Fruit fly (Drosophila melanogaster) whole organism, prepupa: Measurements from ENCODE around the gene CG8206.

Experiments used
- Blimp-1 ChIP-seq: fragments of 200-800 bp; sonication (Bioruptor generic); optimal IDR thresholded peaks from 3 replicates; lab custom pipeline; 2017; ENCODE audit warnings: missing biosample characterization, missing genetic modification characterization, mild to moderate bottlenecking, moderate library complexity, missing genetic modification reagents
- CG10631 ChIP-seq: fragments of 200-800 bp; sonication (Bioruptor generic); optimal IDR thresholded peaks from 2 replicates; lab custom pipeline; 2016; ENCODE audit warnings: missing biosample characterization, missing genetic modification characterization
- CG10669 ChIP-seq: fragments of 200-800 bp; sonication (Bioruptor generic); optimal IDR thresholded peaks from 3 replicates; lab custom pipeline; 2018; ENCODE audit warnings: missing biosample characterization, mild to moderate bottlenecking, missing genetic modification characterization, moderate library complexity
- CG11762 ChIP-seq: fragments of 200-800 bp; sonication (Bioruptor generic); optimal IDR thresholded peaks from 3 replicates; lab custom pipeline; 2016; ENCODE audit warnings: missing biosample characterization, missing genetic modification characterization; ENCODE audit not compliant: insufficient read depth
- CG11902 ChIP-seq: fragments of 200-800 bp; sonication (Bioruptor generic); optimal IDR thresholded peaks from 3 replicates; lab custom pipeline; 2016; ENCODE audit warnings: missing biosample characterization, missing genetic modification characterization
- CG3032 ChIP-seq: fragments of 200-800 bp; optimal IDR thresholded peaks from 2 replicates; lab custom pipeline; 2019; ENCODE audit warnings: missing biosample characterization, mild to moderate bottlenecking, missing genetic modification characterization, moderate library complexity
- CG3919 ChIP-seq: fragments of 200-800 bp; sonication (Bioruptor generic); optimal IDR thresholded peaks from 3 replicates; lab custom pipeline; 2016; ENCODE audit warnings: missing biosample characterization, missing genetic modification characterization
- CG4318 ChIP-seq: fragments of 200-800 bp; sonication (Bioruptor generic); optimal IDR thresholded peaks from 3 replicates; lab custom pipeline; 2017; ENCODE audit warnings: missing biosample characterization, mild to moderate bottlenecking, missing genetic modification characterization
- CG6163 ChIP-seq: fragments of 200-800 bp; sonication (Bioruptor generic); IDR thresholded peaks from 3 replicates; pipeline ENCODE4 v1.3.6; 2022; ENCODE audit warnings: missing biosample characterization, missing genetic modification characterization
- CG6276 ChIP-seq: fragments of 200-800 bp; sonication (Bioruptor generic); optimal IDR thresholded peaks from 2 replicates; lab custom pipeline; 2017; ENCODE audit warnings: missing biosample characterization, mild to moderate bottlenecking, missing genetic modification characterization
- CG6792 ChIP-seq: fragments of 200-800 bp; sonication (Bioruptor generic); optimal IDR thresholded peaks from 3 replicates; lab custom pipeline; 2016; ENCODE audit warnings: missing biosample characterization, missing genetic modification characterization
- CG6808 ChIP-seq: fragments of 200-800 bp; sonication (Bioruptor generic); optimal IDR thresholded peaks from 3 replicates; lab custom pipeline; 2017; ENCODE audit warnings: missing biosample characterization, missing genetic modification characterization, mild to moderate bottlenecking, moderate library complexity, missing genetic modification reagents
- CG7368 ChIP-seq: fragments of 200-800 bp; sonication (Bioruptor generic); optimal IDR thresholded peaks from 3 replicates; lab custom pipeline; 2016; ENCODE audit warnings: missing biosample characterization, missing genetic modification characterization
- CG8319 ChIP-seq: fragments of 200-800 bp; sonication (Bioruptor generic); optimal IDR thresholded peaks from 3 replicates; lab custom pipeline; 2016; ENCODE audit warnings: missing biosample characterization, missing genetic modification characterization
- CG8632 ChIP-seq: fragments of 200-800 bp; sonication (Bioruptor generic); optimal IDR thresholded peaks from 3 replicates; lab custom pipeline; 2016; ENCODE audit warnings: missing biosample characterization, missing genetic modification characterization
- CG9139 ChIP-seq: fragments of 200-800 bp; sonication (Bioruptor generic); optimal IDR thresholded peaks from 3 replicates; lab custom pipeline; 2017; ENCODE audit warnings: missing biosample characterization, mild to moderate bottlenecking, missing genetic modification characterization
- Eip78C ChIP-seq: fragments of 200-800 bp; sonication (Bioruptor generic); peaks from one replicate; lab custom pipeline; 2016; ENCODE audit warnings: missing biosample characterization, missing genetic modification characterization
- Eip93F ChIP-seq: fragments of 200-800 bp; sonication (Bioruptor generic); optimal IDR thresholded peaks from 2 replicates; lab custom pipeline; 2016; ENCODE audit warnings: missing biosample characterization, mild to moderate bottlenecking, missing genetic modification characterization
- Ets21C ChIP-seq: fragments of 200-800 bp; sonication (Bioruptor generic); optimal IDR thresholded peaks from 3 replicates; lab custom pipeline; 2016; ENCODE audit warnings: missing biosample characterization, missing genetic modification characterization
- Gug ChIP-seq: fragments of 200-800 bp; sonication (Bioruptor generic); IDR thresholded peaks from 2 replicates; pipeline ENCODE4 v1.3.6; 2022; ENCODE audit warnings: missing biosample characterization, missing genetic modification characterization
- Hr38 ChIP-seq: sonication (Bioruptor generic); optimal IDR thresholded peaks from 2 replicates; lab custom pipeline; 2016; ENCODE audit warnings: missing biosample characterization, missing genetic modification characterization
- Lpt ChIP-seq: fragments of 200-800 bp; sonication (Bioruptor generic); optimal IDR thresholded peaks from 3 replicates; lab custom pipeline; 2016; ENCODE audit warnings: missing biosample characterization, missing genetic modification characterization
- OdsH ChIP-seq: fragments of 200-800 bp; sonication (Bioruptor generic); optimal IDR thresholded peaks from 3 replicates; lab custom pipeline; 2016; ENCODE audit warnings: missing biosample characterization, missing genetic modification characterization
- Smox ChIP-seq: fragments of 200-800 bp; sonication (Bioruptor generic); optimal IDR thresholded peaks from 3 replicates; lab custom pipeline; 2016; ENCODE audit warnings: missing biosample characterization, missing genetic modification characterization
- Sox102F ChIP-seq: fragments of 200-800 bp; sonication (Bioruptor generic); optimal IDR thresholded peaks from 2 replicates; lab custom pipeline; 2016; ENCODE audit warnings: missing biosample characterization, mild to moderate bottlenecking, missing genetic modification characterization
- Sox14 ChIP-seq: fragments of 200-800 bp; sonication (Bioruptor generic); optimal IDR thresholded peaks from 3 replicates; lab custom pipeline; 2016; ENCODE audit warnings: missing biosample characterization, missing genetic modification characterization
- Sox15 ChIP-seq: fragments of 200-800 bp; sonication (Bioruptor generic); optimal IDR thresholded peaks from 3 replicates; lab custom pipeline; 2016; ENCODE audit warnings: missing biosample characterization, missing genetic modification characterization
- acj6 ChIP-seq: fragments of 200-800 bp; sonication (Bioruptor generic); optimal IDR thresholded peaks from 3 replicates; lab custom pipeline; 2016; ENCODE audit warnings: missing biosample characterization, missing genetic modification characterization
- cyc ChIP-seq: fragments of 200-800 bp; sonication (Bioruptor generic); optimal IDR thresholded peaks from 3 replicates; lab custom pipeline; 2016; ENCODE audit warnings: missing biosample characterization, missing genetic modification characterization
- eg ChIP-seq: fragments of 200-800 bp; sonication (Bioruptor generic); IDR thresholded peaks from 3 replicates; pipeline ENCODE4 v1.3.6; 2022; ENCODE audit warnings: missing biosample characterization, missing genetic modification characterization
- fd59A ChIP-seq: fragments of 200-800 bp; sonication (Bioruptor generic); optimal IDR thresholded peaks from 2 replicates; lab custom pipeline; 2017; ENCODE audit warnings: missing biosample characterization, mild to moderate bottlenecking, missing genetic modification characterization, missing genetic modification reagents
- fd85E ChIP-seq: fragments of 200-800 bp; sonication (Bioruptor generic); optimal IDR thresholded peaks from 3 replicates; lab custom pipeline; 2016; ENCODE audit warnings: missing biosample characterization, missing genetic modification characterization
- fkh ChIP-seq: fragments of 200-800 bp; sonication (Bioruptor generic); optimal IDR thresholded peaks from 3 replicates; lab custom pipeline; 2017; ENCODE audit warnings: missing biosample characterization, mild to moderate bottlenecking, missing genetic modification characterization, moderate library complexity
- lz ChIP-seq: fragments of 200-800 bp; sonication (Bioruptor generic); optimal IDR thresholded peaks from 3 replicates; lab custom pipeline; 2016; ENCODE audit warnings: missing biosample characterization, missing genetic modification characterization
- net ChIP-seq: fragments of 200-800 bp; sonication (Bioruptor generic); optimal IDR thresholded peaks from 3 replicates; lab custom pipeline; 2016; ENCODE audit warnings: missing biosample characterization, missing genetic modification characterization
- salr ChIP-seq, 2 experiments: fragments of 200-800 bp; sonication (Bioruptor generic); optimal IDR thresholded peaks; 3 replicates each; lab custom pipeline; 2016 to 2018; ENCODE audit warnings: missing biosample characterization in 2 of 2, missing genetic modification characterization in 2 of 2, mild to moderate bottlenecking in 1 of 2
- spab ChIP-seq: fragments of 200-800 bp; sonication (Bioruptor generic); optimal IDR thresholded peaks from 2 replicates; lab custom pipeline; 2017; ENCODE audit warnings: missing biosample characterization, mild to moderate bottlenecking, missing genetic modification characterization, missing genetic modification reagents
- ss ChIP-seq, 2 experiments: fragments of 200-800 bp; sonication (Bioruptor generic); optimal IDR thresholded peaks; 2 replicates in 1 of 2; 3 replicates in 1 of 2; lab custom pipeline; 2017 to 2018; ENCODE audit warnings: mild to moderate bottlenecking in 2 of 2, missing biosample characterization in 2 of 2, missing genetic modification characterization in 2 of 2, moderate library complexity in 1 of 2
- svp ChIP-seq: fragments of 200-800 bp; sonication (Bioruptor generic); peaks from one replicate; lab custom pipeline; 2016; ENCODE audit warnings: missing biosample characterization, missing genetic modification characterization
- topi ChIP-seq: fragments of 200-800 bp; sonication (Bioruptor generic); optimal IDR thresholded peaks from 3 replicates; lab custom pipeline; 2016; ENCODE audit warnings: missing biosample characterization, missing genetic modification characterization
- vri ChIP-seq: fragments of 200-800 bp; sonication (Bioruptor generic); optimal IDR thresholded peaks from 3 replicates; lab custom pipeline; 2016; ENCODE audit warnings: missing biosample characterization, mild to moderate bottlenecking, missing genetic modification characterization

CG8206 gene

DNA sequence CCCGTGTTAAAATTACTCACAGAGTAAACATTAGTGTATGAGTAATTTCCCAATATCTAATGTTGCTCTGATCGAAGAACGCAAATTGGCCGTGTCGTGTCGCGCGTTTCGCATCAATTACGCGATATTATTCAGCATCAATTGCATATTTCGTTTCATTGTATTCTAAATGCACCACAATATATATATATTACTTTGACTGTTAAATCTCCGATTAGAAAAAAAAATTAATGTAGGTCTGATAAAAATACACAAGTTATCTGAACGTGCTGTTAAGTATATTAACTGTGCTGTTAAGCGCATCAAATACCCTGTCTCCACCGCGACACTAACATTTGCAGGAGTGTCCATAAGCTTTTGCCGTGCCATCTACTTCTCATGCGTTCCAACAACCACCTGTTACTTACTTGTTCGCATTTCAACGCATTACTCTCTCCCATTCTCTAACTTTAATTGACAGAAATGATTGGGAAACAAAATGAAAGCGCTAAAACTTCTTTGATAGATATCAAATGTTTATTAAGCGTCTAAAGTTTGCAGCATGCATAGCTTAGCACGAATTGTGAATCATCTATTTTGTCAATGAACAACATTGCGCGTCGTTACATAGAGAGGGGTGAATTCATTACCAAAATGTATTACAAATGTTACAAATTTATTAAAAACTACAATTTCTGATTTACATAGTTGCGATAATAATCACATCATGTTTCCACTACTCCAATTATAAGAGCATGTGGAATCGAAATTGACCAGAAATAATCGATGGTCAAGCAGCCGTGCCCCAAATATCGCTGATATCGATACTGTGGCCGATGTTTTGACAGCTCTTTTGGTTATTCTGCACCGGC, 21.6 kb downstream of the CG8206 start, which contains the start of the genes Graf and mRpL3:
Graf (minus strand) TSS at position 287 of the 851 bp plus-strand sequence.
mRpL3 (plus strand) TSS at position 802 of the 851 bp plus-strand sequence.
- TF ChIP-seq cyc (GFP tag; lab: Kevin White, UChicago) (peak; percentile 21), lz (GFP tag; lab: Kevin White, UChicago) (peak; percentile 3), Eip78C (GFP tag; lab: Kevin White, UChicago) (peak; percentile 53), fkh (GFP tag; lab: Kevin White, UChicago) (peak; percentile 36), CG4318 (no peak)
- TF ChIP-seq, all 60 proteins: peak for 4

DNA sequence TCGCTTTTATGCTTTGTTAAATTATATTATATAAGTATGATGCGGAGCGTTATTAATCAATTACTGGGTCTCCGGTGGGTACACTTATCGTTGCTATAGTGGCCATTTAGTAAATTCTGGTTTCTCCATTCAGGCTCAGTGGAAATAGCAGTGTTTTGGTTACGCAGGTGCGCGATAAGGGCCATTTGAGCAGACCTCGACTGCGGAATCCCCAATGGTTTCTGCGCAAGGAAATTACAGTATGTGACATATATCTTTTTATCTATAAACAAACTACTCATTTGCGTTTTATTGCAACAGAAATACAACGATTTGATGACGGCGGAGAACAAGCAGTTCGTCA, 22.2 kb downstream of the CG8206 start:
- TF ChIP-seq CG7368 (GFP tag; lab: Kevin White, UChicago) (no peak), Gug (GFP tag; lab: Robert Waterston, UW) (no peak), Lpt (GFP tag; lab: Kevin White, UChicago) (no peak), CG10669 (no peak), acj6 (GFP tag; lab: Kevin White, UChicago) (no peak), CG6792 (GFP tag; lab: Kevin White, UChicago) (no peak), CG11902 (GFP tag; lab: Kevin White, UChicago) (no peak), CG4318 (no peak), eg (GFP tag; lab: Robert Waterston, UW) (no peak), svp (GFP tag; lab: Kevin White, UChicago) (no peak), salr (GFP tag; optimal IDR thresholded peaks at IDR 0.05; lab: Kevin White, UChicago) (no peak), OdsH (GFP tag; lab: Kevin White, UChicago) (no peak), CG6163 (no peak), fd59A (no peak), CG3032 (no peak), Sox15 (GFP tag; lab: Kevin White, UChicago) (no peak), CG8319 (GFP tag; lab: Kevin White, UChicago) (no peak)

DNA sequence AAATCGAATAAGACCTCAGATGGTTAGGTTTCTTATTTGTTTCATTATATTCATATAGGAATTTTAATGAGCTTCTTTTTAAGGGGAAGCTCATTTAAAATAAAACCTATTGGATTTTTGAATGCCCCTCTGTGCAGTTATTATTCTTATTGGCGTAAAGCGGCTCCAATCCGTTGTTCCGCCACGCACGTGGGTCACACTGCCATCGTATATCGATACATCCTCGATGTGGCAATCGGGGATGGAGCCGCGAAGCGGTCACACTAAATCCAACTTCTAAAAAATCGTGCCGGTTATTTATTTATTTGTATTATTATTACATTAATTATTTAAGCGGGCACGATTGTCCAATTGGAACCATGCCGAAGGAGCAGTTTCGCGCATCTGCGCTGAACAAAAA, 23.7 kb downstream of the CG8206 start, which contains the start of gene Polr3A:
Polr3A (plus strand) TSS at position 234 of the 400 bp plus-strand sequence.
- TF ChIP-seq CG6808 (GFP tag; lab: Kevin White, UChicago): no peak

DNA sequence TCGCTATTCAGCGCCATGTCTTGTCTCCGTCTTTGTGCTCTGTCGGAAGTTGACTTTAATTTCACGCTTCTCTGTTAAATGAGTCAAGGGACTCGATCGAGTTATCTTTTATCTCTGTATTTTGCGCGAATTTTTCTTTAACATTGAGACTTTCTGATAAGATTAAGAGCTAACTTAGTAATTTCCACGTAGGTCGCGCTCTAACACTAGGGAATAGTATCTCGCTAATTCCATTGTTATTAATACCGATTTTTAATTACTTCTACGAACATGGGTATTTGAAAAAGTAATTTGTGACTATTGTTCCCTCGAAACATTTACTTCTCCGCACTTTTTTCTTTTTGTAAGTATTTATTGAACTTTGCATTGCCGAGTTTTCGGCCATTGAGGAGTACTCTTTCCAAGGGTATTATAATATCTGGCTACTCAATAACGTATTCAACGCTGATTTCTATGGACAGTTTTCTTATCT, 27.4 kb downstream of the CG8206 start, which contains the start of gene CG8952:
CG8952 (minus strand) TSS at position 51 of the 472 bp plus-strand sequence.
- TF ChIP-seq Ets21C (GFP tag; lab: Kevin White, UChicago) (no peak), Blimp-1 (GFP tag; lab: Kevin White, UChicago) (no peak), CG9139 (GFP tag; lab: Kevin White, UChicago) (no peak), CG6276 (GFP tag; lab: Kevin White, UChicago) (no peak), Hr38 (no peak), vri (GFP tag; lab: Kevin White, UChicago) (no peak), CG3919 (GFP tag; lab: Kevin White, UChicago) (no peak), CG6808 (GFP tag; lab: Kevin White, UChicago) (no peak), topi (GFP tag; lab: Kevin White, UChicago) (no peak), net (no peak), CG11902 (GFP tag; lab: Kevin White, UChicago) (no peak), CG10631 (no peak)

DNA sequence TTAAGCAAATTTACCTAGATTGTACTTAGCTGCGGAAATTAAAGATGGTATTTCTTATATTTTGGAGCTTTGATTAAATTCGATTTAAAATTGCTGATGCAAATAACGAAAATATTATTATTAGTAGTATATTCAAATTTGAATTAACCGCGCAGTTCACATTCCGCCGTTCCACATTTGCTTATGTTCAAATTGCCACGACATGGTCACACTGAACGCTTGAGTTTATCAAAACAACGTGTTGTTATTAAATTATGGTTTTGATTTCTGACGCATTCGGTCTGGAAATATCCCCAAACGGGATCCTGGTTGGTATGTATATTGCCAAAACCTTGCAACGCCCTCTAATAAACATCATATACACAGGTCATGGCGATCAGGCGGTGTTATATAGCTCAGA, 30.4 kb downstream of the CG8206 start, which contains the start of gene CG33172:
CG33172 (plus strand) TSS at position 208 of the 400 bp plus-strand sequence.
- TF ChIP-seq net: no peak
- TF ChIP-seq fd59A: no peak
- TF ChIP-seq ss (GFP tag; optimal IDR thresholded peaks at IDR 0.05; lab: Kevin White, UChicago): no peak
- no peak for TF ChIP-seq CG11762
- no peak for TF ChIP-seq CG9139 (GFP tag; lab: Kevin White, UChicago)
- no peak for TF ChIP-seq fd85E (GFP tag; lab: Kevin White, UChicago)
- no peak for TF ChIP-seq CG7368 (GFP tag; lab: Kevin White, UChicago)
- no peak for TF ChIP-seq CG4318
- TF ChIP-seq Sox102F (GFP tag; lab: Kevin White, UChicago): no peak
- no peak for TF ChIP-seq spab (GFP tag; lab: Kevin White, UChicago)
- TF ChIP-seq CG8632 (GFP tag; lab: Kevin White, UChicago): no peak
- TF ChIP-seq Eip93F (GFP tag; lab: Kevin White, UChicago): no peak
- TF ChIP-seq Sox14 (GFP tag; lab: Kevin White, UChicago): no peak
- no peak for TF ChIP-seq CG6163
- no peak for TF ChIP-seq Smox (GFP tag; lab: Kevin White, UChicago)
- TF ChIP-seq CG3032: no peak
- TF ChIP-seq CG8319 (GFP tag; lab: Kevin White, UChicago): no peak
- no peak for TF ChIP-seq Lpt (GFP tag; lab: Kevin White, UChicago)
